Worm (Caenorhabditis elegans): ENCODE data around the gene glb-29.

ce11 chrII:12059872-12060271 lies 51.0 kb downstream of the glb-29 start:
- TF ChIP-seq daf-12 (tag; optimal IDR thresholded peaks at IDR 0.05) = no peak
- no peak for TF ChIP-seq ztf-11 (tag; optimal IDR thresholded peaks at IDR 0.05)
- TF ChIP-seq dpl-1 (GFP tag; optimal IDR thresholded peaks at IDR 0.05) = no peak
- TF ChIP-seq snpc-4 (tag; optimal IDR thresholded peaks at IDR 0.05) = no peak
- TF ChIP-seq F44E2.7 (GFP tag; IDR thresholded peaks at IDR 0.05) = no peak
- no peak for TF ChIP-seq zag-1 (tag; optimal IDR thresholded peaks at IDR 0.05)

All from whole organism, L4 larva.